Worm (Caenorhabditis elegans) whole organism, mixed stage, embryonic: ENCODE results near the gene xol-1.

Experiments used
- snpc-4 ChIP-seq: fragments of 150-350 bp; optimal IDR thresholded peaks from 2 replicates; lab custom pipeline; 2014; ENCODE audit warnings: missing biosample characterization, missing genetic modification characterization
- unc-39 ChIP-seq: fragments of 150-350 bp; optimal IDR thresholded peaks from 2 replicates; lab custom pipeline; 2014; ENCODE audit warnings: missing biosample characterization, missing genetic modification characterization

ce11 chrX:8022728-8023127, 18.4 kb upstream of the xol-1 start:
- TF ChIP-seq snpc-4 (tag; lab: Kevin White, UChicago) (no peak), unc-39 (tag; lab: Kevin White, UChicago) (no peak)
